Worm (Caenorhabditis elegans) whole organism, L3 larva: ENCODE measurements around the gene wrt-7.

Experiments used
- ZK546.5 ChIP-seq: sonication (generic microtip); optimal IDR thresholded peaks from 2 replicates; lab custom pipeline; 2017; ENCODE audit warnings: missing biosample characterization, missing genetic modification characterization
- aly-2 ChIP-seq: fragments of 150-350 bp; optimal IDR thresholded peaks from 2 replicates; lab custom pipeline; 2014; ENCODE audit warnings: missing biosample characterization, missing genetic modification characterization
- ama-1 ChIP-seq: fragments of 150-350 bp; optimal IDR thresholded peaks from 2 replicates; lab custom pipeline; 2018
- ceh-16 ChIP-seq: sonication (generic microtip); optimal IDR thresholded peaks from 2 replicates; lab custom pipeline; 2017; ENCODE audit warnings: missing biosample characterization, missing genetic modification characterization
- ceh-28 ChIP-seq: fragments of 150-350 bp; optimal IDR thresholded peaks from 2 replicates; lab custom pipeline; 2014; ENCODE audit warnings: missing biosample characterization, missing genetic modification reagents, missing genetic modification characterization
- ceh-82 ChIP-seq: fragments of 150-350 bp; optimal IDR thresholded peaks from 2 replicates; lab custom pipeline; 2014; ENCODE audit warnings: missing biosample characterization, missing genetic modification characterization
- daf-12 ChIP-seq: fragments of 150-350 bp; optimal IDR thresholded peaks from 2 replicates; lab custom pipeline; 2014; ENCODE audit warnings: missing biosample characterization, missing genetic modification reagents, missing genetic modification characterization
- egl-27 ChIP-seq: sonication (generic microtip); optimal IDR thresholded peaks from 4 replicates; lab custom pipeline; 2017; ENCODE audit warnings: missing biosample characterization, missing genetic modification reagents, missing genetic modification characterization
- elt-1 ChIP-seq: fragments of 150-350 bp; optimal IDR thresholded peaks from 2 replicates; lab custom pipeline; 2014; ENCODE audit warnings: missing biosample characterization, missing genetic modification characterization
- elt-3 ChIP-seq, 3 experiments: fragments of 150-350 bp in 1 of 3; sonication (generic microtip) in 2 of 3; optimal IDR thresholded peaks; 2 replicates in 2 of 3; 4 replicates in 1 of 3; lab custom pipeline; 2014 to 2017; ENCODE audit warnings: missing biosample characterization in 3 of 3, missing genetic modification characterization in 3 of 3
- fkh-10 ChIP-seq: sonication (generic microtip); optimal IDR thresholded peaks from 2 replicates; lab custom pipeline; 2017; ENCODE audit warnings: missing biosample characterization, missing genetic modification reagents, missing genetic modification characterization
- fkh-2 ChIP-seq: fragments of 150-350 bp; optimal IDR thresholded peaks from 2 replicates; lab custom pipeline; 2014; ENCODE audit warnings: missing biosample characterization, missing genetic modification reagents, missing genetic modification characterization
- hmg-11 ChIP-seq: sonication (generic microtip); optimal IDR thresholded peaks from 2 replicates; lab custom pipeline; 2016; ENCODE audit warnings: missing genetic modification characterization, missing compliant biosample characterization
- jun-1 ChIP-seq: fragments of 150-350 bp; optimal IDR thresholded peaks from 2 replicates; lab custom pipeline; 2014; ENCODE audit warnings: missing biosample characterization, missing genetic modification reagents, missing genetic modification characterization
- lin-15B ChIP-seq: fragments of 150-350 bp; optimal IDR thresholded peaks from 2 replicates; lab custom pipeline; 2014; ENCODE audit warnings: missing biosample characterization, missing genetic modification characterization
- lin-39 ChIP-seq: fragments of 150-350 bp; optimal IDR thresholded peaks from 2 replicates; lab custom pipeline; 2018; ENCODE audit warnings: missing biosample characterization, missing genetic modification reagents, missing genetic modification characterization
- mdl-1 ChIP-seq: fragments of 150-350 bp; optimal IDR thresholded peaks from 2 replicates; lab custom pipeline; 2014; ENCODE audit warnings: missing biosample characterization, missing genetic modification characterization
- mml-1 ChIP-seq: fragments of 150-350 bp; sonication (generic microtip); optimal IDR thresholded peaks from 3 replicates; lab custom pipeline; 2014; ENCODE audit warnings: missing biosample characterization, missing genetic modification characterization
- nfya-1 ChIP-seq: sonication (generic microtip); optimal IDR thresholded peaks from 2 replicates; lab custom pipeline; 2017; ENCODE audit warnings: missing genetic modification characterization, mild to moderate bottlenecking, missing compliant biosample characterization, antibody characterized with exemption, moderate library complexity; ENCODE audit not compliant: insufficient read depth
- nhr-12 ChIP-seq: fragments of 150-350 bp; optimal IDR thresholded peaks from 2 replicates; lab custom pipeline; 2014; ENCODE audit warnings: missing biosample characterization, missing genetic modification characterization
- nhr-25 ChIP-seq: sonication (generic microtip); optimal IDR thresholded peaks from 2 replicates; lab custom pipeline; 2017; ENCODE audit warnings: missing biosample characterization, missing genetic modification characterization
- nhr-43 ChIP-seq: sonication (generic microtip); optimal IDR thresholded peaks from 2 replicates; lab custom pipeline; 2016; ENCODE audit warnings: mild to moderate bottlenecking, missing genetic modification characterization, missing compliant biosample characterization; ENCODE audit not compliant: poor library complexity, severe bottlenecking
- nhr-67 ChIP-seq: fragments of 150-350 bp; optimal IDR thresholded peaks from 2 replicates; lab custom pipeline; 2014; ENCODE audit warnings: missing biosample characterization, missing genetic modification characterization
- nhr-76 ChIP-seq: fragments of 150-350 bp; sonication (generic microtip); optimal IDR thresholded peaks from 5 replicates; lab custom pipeline; 2014; ENCODE audit warnings: missing biosample characterization, missing genetic modification characterization
- nhr-77 ChIP-seq: fragments of 150-350 bp; optimal IDR thresholded peaks from 2 replicates; lab custom pipeline; 2014; ENCODE audit warnings: missing biosample characterization, missing genetic modification characterization
- pqm-1 ChIP-seq: fragments of 150-350 bp; optimal IDR thresholded peaks from 2 replicates; lab custom pipeline; 2017; ENCODE audit warnings: missing biosample characterization, missing genetic modification characterization, inconsistent platforms
- sea-2 ChIP-seq: fragments of 150-350 bp; sonication (generic microtip); optimal IDR thresholded peaks from 4 replicates; lab custom pipeline; 2014; ENCODE audit warnings: missing biosample characterization, missing genetic modification reagents, missing genetic modification characterization
- skn-1 ChIP-seq: fragments of 150-350 bp; optimal IDR thresholded peaks from 2 replicates; lab custom pipeline; 2014; ENCODE audit warnings: missing biosample characterization, missing genetic modification characterization
- snpc-4 ChIP-seq: fragments of 150-350 bp; optimal IDR thresholded peaks from 2 replicates; lab custom pipeline; 2014; ENCODE audit warnings: missing biosample characterization, missing genetic modification characterization
- tbx-2 ChIP-seq: sonication (generic microtip); optimal IDR thresholded peaks from 2 replicates; lab custom pipeline; 2016; ENCODE audit warnings: mild to moderate bottlenecking, missing genetic modification characterization, missing compliant biosample characterization
- unc-39 ChIP-seq: sonication (generic microtip); optimal IDR thresholded peaks from 4 replicates; lab custom pipeline; 2017; ENCODE audit warnings: missing biosample characterization, missing genetic modification characterization
- ztf-11 ChIP-seq: fragments of 150-350 bp; optimal IDR thresholded peaks from 2 replicates; lab custom pipeline; 2014; ENCODE audit warnings: missing biosample characterization, missing genetic modification characterization
- ztf-4 ChIP-seq: fragments of 150-350 bp; optimal IDR thresholded peaks from 2 replicates; lab custom pipeline; 2014; ENCODE audit warnings: missing biosample characterization, missing genetic modification characterization

The wrt-7 gene

ce11 chrV:15337405-15337804, at the start of gene wrt-7:
Gene wrt-7, minus strand, starts transcription at chrV:15337505.
- no peak for TF ChIP-seq nhr-67 (tag; lab: Kevin White, UChicago)
- TF ChIP-seq lin-39 (tag; lab: Kevin White, UChicago): no peak
- no peak for TF ChIP-seq pqm-1
- TF ChIP-seq mml-1 (tag; lab: Kevin White, UChicago): no peak
- TF ChIP-seq ceh-16: no peak
- TF ChIP-seq nhr-77 (tag; lab: Kevin White, UChicago): no peak
- TF ChIP-seq skn-1 (tag; lab: Kevin White, UChicago): no peak
- TF ChIP-seq unc-39 (tag; lab: Kevin White, UChicago): no peak
- TF ChIP-seq hmg-11 (tag; lab: Kevin White, UChicago): no peak
- TF ChIP-seq ZK546.5 (tag; lab: Kevin White, UChicago): no peak
- no peak for TF ChIP-seq ama-1

ce11 chrV:15384733-15385132, 47.4 kb upstream of the wrt-7 start, which contains the start of gene str-102:
Gene str-102, plus strand, starts transcription at chrV:15385033.
- TF ChIP-seq fkh-10 (GFP tag; lab: Kevin White, UChicago): no peak
- TF ChIP-seq aly-2: no peak
- no peak for TF ChIP-seq ama-1
- no peak for TF ChIP-seq egl-27 (tag; lab: Kevin White, UChicago)

- no peak for TF ChIP-seq nfya-1
- no peak for TF ChIP-seq nhr-76 (tag; lab: Kevin White, UChicago)
- TF ChIP-seq nhr-25 (tag; lab: Kevin White, UChicago): no peak
- TF ChIP-seq hmg-11 (tag; lab: Kevin White, UChicago): no peak
- TF ChIP-seq elt-1: no peak
- TF ChIP-seq tbx-2 (tag; lab: Kevin White, UChicago): no peak
- TF ChIP-seq nhr-77 (tag; lab: Kevin White, UChicago): no peak
- no peak for TF ChIP-seq jun-1 (tag; lab: Kevin White, UChicago)
- no peak for TF ChIP-seq snpc-4 (tag; lab: Kevin White, UChicago)
- TF ChIP-seq fkh-2 (tag; lab: Kevin White, UChicago): no peak
- TF ChIP-seq pqm-1: no peak
These were observed 46.4 kb upstream of the wrt-7 start, which contains the start of gene str-88 for ce11 chrV:15383739-15384138. Gene str-88, minus strand, starts transcription at chrV:15383839.

- no peak for TF ChIP-seq mml-1 (tag; lab: Kevin White, UChicago)
- no peak for TF ChIP-seq ztf-4 (tag; lab: Kevin White, UChicago)
- TF ChIP-seq mdl-1 (tag; lab: Kevin White, UChicago): no peak
- no peak for TF ChIP-seq fkh-2 (tag; lab: Kevin White, UChicago)
- TF ChIP-seq ceh-16: no peak
- TF ChIP-seq skn-1 (tag; lab: Kevin White, UChicago): no peak
- no peak for TF ChIP-seq lin-39 (tag; lab: Kevin White, UChicago)
- TF ChIP-seq ztf-11: no peak
- TF ChIP-seq nhr-43: no peak
- no peak for TF ChIP-seq egl-27 (tag; lab: Kevin White, UChicago)
- TF ChIP-seq elt-1: no peak
- no peak for TF ChIP-seq fkh-10 (GFP tag; lab: Kevin White, UChicago)
- TF ChIP-seq tbx-2 (tag; lab: Kevin White, UChicago): no peak
These were observed 43.6 kb upstream of the wrt-7 start, which contains the start of gene dhs-23 for ce11 chrV:15380857-15381256. Gene dhs-23, plus strand, starts transcription at chrV:15381219.

ce11 chrV:15379817-15380216, 42.5 kb upstream of the wrt-7 start, which contains the start of gene srh-251:
Gene srh-251, minus strand, starts transcription at chrV:15379917.
- TF ChIP-seq fkh-2 (tag; lab: Kevin White, UChicago) (no peak), daf-12 (tag; lab: Kevin White, UChicago) (no peak), sea-2 (GFP tag; lab: Kevin White, UChicago) (no peak), skn-1 (tag; lab: Kevin White, UChicago) (no peak), lin-15B (tag; lab: Kevin White, UChicago) (no peak), nhr-12 (no peak), fkh-10 (GFP tag; lab: Kevin White, UChicago) (no peak), ceh-28 (no peak), nhr-76 (tag; lab: Kevin White, UChicago) (no peak), ceh-82 (no peak), egl-27 (tag; lab: Kevin White, UChicago) (no peak), nfya-1 (no peak), elt-3 (tag; optimal IDR thresholded peaks at IDR 0.05; lab: Kevin White, UChicago) (no peak), mml-1 (tag; lab: Kevin White, UChicago) (no peak), hmg-11 (tag; lab: Kevin White, UChicago) (no peak)
